Fruit fly (Drosophila melanogaster) whole organism, embryonic: ENCODE results near the gene CG5727.
A peak's percentile ranks its signal among the peaks of the same experiment; 100 is the strongest.

Experiments used
- Awh ChIP-seq: fragments of 200-800 bp; sonication (Bioruptor generic); IDR thresholded peaks from 2 replicates; pipeline ENCODE4, ENCODE4 v1.3.6; 2022; ENCODE audit warnings: missing biosample characterization, missing genetic modification characterization
- CG10147 ChIP-seq: fragments of 200-800 bp; sonication (Bioruptor generic); optimal IDR thresholded peaks from 2 replicates; lab custom pipeline; 2019; ENCODE audit warnings: missing biosample characterization, mild to moderate bottlenecking, missing genetic modification characterization, moderate library complexity
- CG13287 ChIP-seq: fragments of 200-800 bp; sonication (Bioruptor generic); IDR thresholded peaks from 2 replicates; pipeline ENCODE4 v1.3.6; 2022; ENCODE audit warnings: missing biosample characterization, missing genetic modification characterization; ENCODE audit not compliant: partially characterized antibody
- CG1529 ChIP-seq: fragments of 200-800 bp; sonication (Bioruptor generic); optimal IDR thresholded peaks from 3 replicates; lab custom pipeline; 2018; ENCODE audit warnings: missing biosample characterization, missing genetic modification characterization
- CG17912 ChIP-seq: fragments of 200-800 bp; sonication (Bioruptor generic); optimal IDR thresholded peaks from 2 replicates; lab custom pipeline; 2018; ENCODE audit warnings: missing biosample characterization, mild to moderate bottlenecking, missing genetic modification characterization
- CG30020 ChIP-seq: fragments of 200-800 bp; optimal IDR thresholded peaks from 2 replicates; lab custom pipeline; 2019; ENCODE audit warnings: missing biosample characterization, mild to moderate bottlenecking, missing genetic modification characterization, moderate library complexity
- CG31224 ChIP-seq: fragments of 200-800 bp; sonication (Bioruptor generic); IDR thresholded peaks from 2 replicates; pipeline ENCODE4 v1.3.6; 2022; ENCODE audit warnings: missing biosample characterization, missing genetic modification characterization
- CG33213 ChIP-seq: fragments of 200-800 bp; sonication (Bioruptor generic); optimal IDR thresholded peaks from 3 replicates; lab custom pipeline; 2016; ENCODE audit warnings: missing biosample characterization, missing genetic modification characterization
- CG34422 ChIP-seq: fragments of 200-800 bp; sonication (Bioruptor generic); IDR thresholded peaks from 3 replicates; pipeline ENCODE4 v1.3.6; 2022; ENCODE audit warnings: missing biosample characterization, missing genetic modification characterization
- CG42726 ChIP-seq: fragments of 200-800 bp; sonication (Bioruptor generic); IDR thresholded peaks from 2 replicates; pipeline ENCODE4 v1.3.6; 2022; ENCODE audit warnings: missing biosample characterization, missing genetic modification characterization; ENCODE audit not compliant: partially characterized antibody
- CG6654 ChIP-seq: fragments of 200-800 bp; sonication (Bioruptor generic); optimal IDR thresholded peaks from 2 replicates; lab custom pipeline; 2017; ENCODE audit warnings: missing biosample characterization, mild to moderate bottlenecking, missing genetic modification characterization
- CG6683 ChIP-seq: fragments of 200-800 bp; sonication (Bioruptor generic); optimal IDR thresholded peaks from 2 replicates; lab custom pipeline; 2017; ENCODE audit warnings: missing biosample characterization, mild to moderate bottlenecking, missing genetic modification characterization, missing genetic modification reagents
- CG8765 ChIP-seq: fragments of 200-800 bp; sonication (Bioruptor generic); IDR thresholded peaks from 2 replicates; pipeline ENCODE4 v1.3.6; 2022; ENCODE audit warnings: missing biosample characterization, missing genetic modification characterization
- CG9932 ChIP-seq: fragments of 200-800 bp; sonication (Bioruptor generic); IDR thresholded peaks from 2 replicates; pipeline ENCODE4 v1.3.6; 2022; ENCODE audit warnings: missing biosample characterization, missing genetic modification characterization
- Deaf1 ChIP-seq: fragments of 200-800 bp; optimal IDR thresholded peaks from 3 replicates; lab custom pipeline; 2019; ENCODE audit warnings: missing biosample characterization, mild to moderate bottlenecking, missing genetic modification characterization, moderate library complexity
- Dip3 ChIP-seq: fragments of 200-800 bp; sonication (Bioruptor generic); optimal IDR thresholded peaks from 3 replicates; lab custom pipeline; 2016; ENCODE audit warnings: missing biosample characterization, missing genetic modification characterization
- Doc3 ChIP-seq: fragments of 200-800 bp; sonication (Bioruptor generic); IDR thresholded peaks from 3 replicates; pipeline ENCODE4 v1.3.6; 2022; ENCODE audit warnings: missing biosample characterization, missing genetic modification characterization; ENCODE audit not compliant: partially characterized antibody
- E2f2 ChIP-seq: fragments of 200-800 bp; sonication (Bioruptor generic); IDR thresholded peaks from 2 replicates; pipeline ENCODE4 v1.3.6; 2022; ENCODE audit warnings: missing biosample characterization, missing genetic modification characterization
- Ets65A ChIP-seq: fragments of 200-800 bp; sonication (Bioruptor generic); peaks from one replicate; lab custom pipeline; 2016; ENCODE audit warnings: missing biosample characterization, missing genetic modification characterization
- Hr39 ChIP-seq: fragments of >200 bp; optimal IDR thresholded peaks from 2 replicates; lab custom pipeline; 2017
- Nf-YC ChIP-seq: fragments of 200-800 bp; optimal IDR thresholded peaks from 3 replicates; lab custom pipeline; 2019; ENCODE audit warnings: missing biosample characterization, mild to moderate bottlenecking, missing genetic modification characterization, moderate library complexity
- aop ChIP-seq: fragments of 200-800 bp; sonication (Bioruptor generic); IDR thresholded peaks from 2 replicates; pipeline ENCODE4 v1.3.6; 2022; ENCODE audit warnings: missing biosample characterization, missing genetic modification characterization
- fd96Cb ChIP-seq: fragments of 200-800 bp; sonication (Bioruptor generic); optimal IDR thresholded peaks from 2 replicates; lab custom pipeline; 2018; ENCODE audit warnings: missing biosample characterization, mild to moderate bottlenecking, missing genetic modification characterization, moderate library complexity
- kay ChIP-seq: fragments of 200-800 bp; sonication (Bioruptor generic); optimal IDR thresholded peaks from 2 replicates; lab custom pipeline; 2016; ENCODE audit warnings: missing biosample characterization, missing genetic modification characterization
- nau ChIP-seq: fragments of 200-800 bp; sonication (Bioruptor generic); optimal IDR thresholded peaks from 3 replicates; lab custom pipeline; 2017; ENCODE audit warnings: missing biosample characterization, mild to moderate bottlenecking, missing genetic modification characterization, missing genetic modification reagents
- nmo ChIP-seq: fragments of 200-800 bp; sonication (Bioruptor generic); optimal IDR thresholded peaks from 2 replicates; lab custom pipeline; 2018; ENCODE audit warnings: missing biosample characterization, mild to moderate bottlenecking, missing genetic modification characterization, moderate library complexity
- odd ChIP-seq: fragments of 200-800 bp; sonication (Bioruptor generic); optimal IDR thresholded peaks from 2 replicates; lab custom pipeline; 2017; ENCODE audit warnings: missing biosample characterization, mild to moderate bottlenecking, missing genetic modification characterization
- org-1 ChIP-seq: fragments of 200-800 bp; sonication (Bioruptor generic); optimal IDR thresholded peaks from 2 replicates; lab custom pipeline; 2017; ENCODE audit warnings: missing biosample characterization, missing genetic modification characterization
- scrt ChIP-seq: fragments of 200-800 bp; sonication (Bioruptor generic); optimal IDR thresholded peaks from 2 replicates; lab custom pipeline; 2018; ENCODE audit warnings: missing biosample characterization, mild to moderate bottlenecking, missing genetic modification characterization, moderate library complexity
- sens ChIP-seq: fragments of 200-800 bp; sonication (Bioruptor generic); peaks from one replicate; lab custom pipeline; 2016; ENCODE audit warnings: missing biosample characterization, missing genetic modification characterization
- seq ChIP-seq: fragments of 200-800 bp; sonication (Bioruptor generic); IDR thresholded peaks from 2 replicates; pipeline ENCODE4 v1.3.6; 2022; ENCODE audit warnings: missing biosample characterization, missing genetic modification characterization
- shn ChIP-seq: fragments of 200-800 bp; sonication (Bioruptor generic); optimal IDR thresholded peaks from 3 replicates; lab custom pipeline; 2016; ENCODE audit warnings: missing biosample characterization, missing genetic modification characterization

The CG5727 gene

dm6 chr2L:10180182-10180779 lies 30.2 kb downstream of the CG5727 start, which contains the start of gene CG44153 (continued):
- TF ChIP-seq CG13287 (GFP tag; lab: Robert Waterston, UW) = no peak
- TF ChIP-seq E2f2 (GFP tag; lab: Robert Waterston, UW) = no peak
- peak; percentile 40 for TF ChIP-seq Ets65A (GFP tag; lab: Kevin White, UChicago)
- no peak for TF ChIP-seq shn (GFP tag; lab: Kevin White, UChicago)
- TF ChIP-seq Awh = no peak
- TF ChIP-seq nau (GFP tag; lab: Kevin White, UChicago) = no peak
- TF ChIP-seq aop = no peak
- TF ChIP-seq CG8765 (GFP tag; lab: Robert Waterston, UW) = no peak
- TF ChIP-seq CG9932 (GFP tag; lab: Robert Waterston, UW) = no peak
- TF ChIP-seq org-1 (GFP tag; lab: Kevin White, UChicago) = no peak
- no peak for TF ChIP-seq CG1529 (GFP tag; lab: Kevin White, UChicago)
- TF ChIP-seq Hr39 = no peak
- TF ChIP-seq Dip3 = no peak
- no peak for TF ChIP-seq odd
- no peak for TF ChIP-seq kay
- TF ChIP-seq CG31224 (GFP tag; lab: Robert Waterston, UW) = no peak
- no peak for TF ChIP-seq nmo (GFP tag; lab: Kevin White, UChicago)
- peak; percentile 3 for TF ChIP-seq sens (GFP tag; lab: Kevin White, UChicago)
- no peak for TF ChIP-seq Nf-YC (tag; lab: Kevin White, UChicago)
- peak; percentile 80 for TF ChIP-seq scrt (GFP tag; lab: Kevin White, UChicago)
- no peak for TF ChIP-seq CG33213 (GFP tag; lab: Kevin White, UChicago)
- no peak for TF ChIP-seq CG6683 (GFP tag; lab: Kevin White, UChicago)
- no peak for TF ChIP-seq seq (GFP tag; lab: Robert Waterston, UW)
- TF ChIP-seq CG34422 (GFP tag; lab: Robert Waterston, UW) = 0 out of 3 replicates have a peak, but pooled peaks have one; percentile 31
- TF ChIP-seq CG17912 = no peak
- TF ChIP-seq Deaf1 (tag; lab: Kevin White, UChicago) = peak; percentile 98
- TF ChIP-seq CG6654 (GFP tag; lab: Kevin White, UChicago) = no peak
- no peak for TF ChIP-seq CG42726 (GFP tag; lab: Robert Waterston, UW)
- no peak for TF ChIP-seq CG10147 (GFP tag; lab: Kevin White, UChicago)
- no peak for TF ChIP-seq Doc3 (GFP tag; lab: Robert Waterston, UW)
- no peak for TF ChIP-seq CG30020 (tag; lab: Kevin White, UChicago)

dm6 chr2L:10172402-10172801 lies 38.1 kb downstream of the CG5727 start, which contains the start of gene CG13137:
CG13137 (plus strand) TSS chr2L:10172702.
- TF ChIP-seq fd96Cb (tag; lab: Kevin White, UChicago) = no peak
- peak; percentile 45 for TF ChIP-seq Ets65A (GFP tag; lab: Kevin White, UChicago)
